Worm (Caenorhabditis elegans) whole organism, late embryonic: ENCODE data around the gene lst-2.

Experiments
- ama-1 ChIP-seq: fragments of 150-350 bp; optimal IDR thresholded peaks from 2 replicates; lab custom pipeline; 2014
- elt-4 ChIP-seq: sonication (generic microtip); optimal IDR thresholded peaks from 2 replicates; lab custom pipeline; 2016; ENCODE audit warnings: missing genetic modification characterization, missing compliant biosample characterization
- ets-4 ChIP-seq: sonication (generic microtip); optimal IDR thresholded peaks from 2 replicates; lab custom pipeline; 2016; ENCODE audit warnings: missing genetic modification characterization, missing compliant biosample characterization
- fkh-10 ChIP-seq: fragments of 150-350 bp; optimal IDR thresholded peaks from 2 replicates; lab custom pipeline; 2014; ENCODE audit warnings: missing biosample characterization, missing genetic modification reagents, missing genetic modification characterization
- odd-2 ChIP-seq: sonication (generic microtip); optimal IDR thresholded peaks from 2 replicates; lab custom pipeline; 2017; ENCODE audit warnings: antibody characterized with exemption, mild to moderate bottlenecking, missing genetic modification characterization, missing compliant biosample characterization
- pha-4 ChIP-seq: fragments of 150-350 bp; optimal IDR thresholded peaks from 2 replicates; lab custom pipeline; 2018; ENCODE audit warnings: missing biosample characterization, missing genetic modification reagents, missing genetic modification characterization
- tbx-2 ChIP-seq: sonication (generic microtip); optimal IDR thresholded peaks from 2 replicates; lab custom pipeline; 2016; ENCODE audit warnings: missing genetic modification characterization, missing compliant biosample characterization

DNA sequence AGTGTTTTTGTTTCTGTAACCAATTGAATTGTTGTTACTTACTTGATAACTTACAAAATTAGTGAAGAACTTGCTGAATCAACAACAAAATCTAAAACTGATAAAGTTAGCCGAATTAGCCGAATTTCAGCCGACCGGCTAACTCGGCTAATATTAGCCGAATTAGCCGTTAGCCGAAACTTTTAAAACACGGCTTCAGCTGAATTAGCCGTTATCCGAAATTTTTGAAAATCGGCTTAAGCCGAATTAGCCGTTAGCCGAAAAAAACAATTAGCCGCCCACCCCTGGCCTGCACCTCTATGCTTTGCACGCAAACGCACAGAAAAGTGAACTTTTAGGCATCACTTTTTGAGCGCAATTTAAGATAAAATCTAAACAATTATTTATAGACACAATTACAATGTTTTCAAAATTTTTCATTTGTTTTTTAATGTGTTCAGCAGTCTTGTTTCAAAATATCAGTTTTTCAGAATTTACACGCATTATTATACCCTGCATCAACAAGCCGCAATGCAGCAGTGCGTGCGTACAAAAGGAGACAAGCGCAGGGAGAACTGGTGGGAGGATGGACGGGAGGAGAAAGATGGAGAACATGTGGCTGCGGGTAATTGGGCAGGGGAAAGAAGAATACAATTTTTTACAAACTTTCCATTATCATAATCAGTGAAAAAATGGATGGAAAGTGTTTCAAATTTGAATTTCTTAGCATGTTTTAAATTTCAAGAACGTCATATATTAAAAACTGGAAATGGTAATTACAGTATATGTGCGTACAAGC lies 12.1 kb upstream of the lst-2 start:
- TF ChIP-seq odd-2 (tag; lab: Kevin White, UChicago) (no peak), pha-4 (tag; lab: Kevin White, UChicago) (no peak), fkh-10 (GFP tag; lab: Kevin White, UChicago) (no peak), ets-4 (tag; lab: Kevin White, UChicago) (peak; percentile 41), tbx-2 (tag; lab: Kevin White, UChicago) (peak; percentile 33), ama-1 (lab: Kevin White, UChicago) (no peak), elt-4 (no peak)
